Fruit fly (Drosophila melanogaster): Measurements from ENCODE around the gene CG13796.

The CG13796 gene

dm6 chr2L:7719387-7719786 is 13.1 kb downstream of the CG13796 start, which contains the start of gene CG13793:
CG13793 (minus strand) TSS chr2L:7719487.
- no peak for TF ChIP-seq Vsx2 (GFP tag; optimal IDR thresholded peaks at IDR 0.05; ENCODE audit: partially characterized antibody)
- no peak for TF ChIP-seq h (GFP tag; optimal IDR thresholded peaks at IDR 0.05)
- no peak for TF ChIP-seq usp (GFP tag; optimal IDR thresholded peaks at IDR 0.05)
- no peak for TF ChIP-seq sage (GFP tag; optimal IDR thresholded peaks at IDR 0.05)
- TF ChIP-seq Hr83 (GFP tag; optimal IDR thresholded peaks at IDR 0.05; ENCODE audit: poor library complexity, severe bottlenecking), result no peak
- no peak for TF ChIP-seq N (GFP tag; optimal IDR thresholded peaks at IDR 0.05)
- no peak for TF ChIP-seq ey (GFP tag; optimal IDR thresholded peaks at IDR 0.05)
- no peak for TF ChIP-seq Dfd (GFP tag; optimal IDR thresholded peaks at IDR 0.05)
- TF ChIP-seq GATAd (GFP tag; optimal IDR thresholded peaks at IDR 0.05), result no peak
- no peak for TF ChIP-seq psq (GFP tag; optimal IDR thresholded peaks at IDR 0.05)

dm6 chr2L:7716545-7716944 is 15.9 kb downstream of the CG13796 start, which contains the start of gene CG33296:
CG33296 (minus strand) TSS chr2L:7716645.
- no peak for TF ChIP-seq tai (GFP tag; optimal IDR thresholded peaks at IDR 0.05)
- no peak for TF ChIP-seq br (GFP tag; optimal IDR thresholded peaks at IDR 0.05)
- no peak for TF ChIP-seq OdsH (GFP tag; optimal IDR thresholded peaks at IDR 0.05)
- no peak for TF ChIP-seq dmrt93B (GFP tag; optimal IDR thresholded peaks at IDR 0.05)
- no peak for TF ChIP-seq jim (GFP tag; optimal IDR thresholded peaks at IDR 0.05)
- TF ChIP-seq dsf (GFP tag; optimal IDR thresholded peaks at IDR 0.05; ENCODE audit: borderline replicate concordance), result no peak
- no peak for TF ChIP-seq CG32264 (GFP tag; optimal IDR thresholded peaks at IDR 0.05)
- TF ChIP-seq Jra (GFP tag; optimal IDR thresholded peaks at IDR 0.05), result no peak
- no peak for TF ChIP-seq pan (optimal IDR thresholded peaks at IDR 0.05)

- TF ChIP-seq ey (GFP tag; optimal IDR thresholded peaks at IDR 0.05), result no peak
- TF ChIP-seq pan (optimal IDR thresholded peaks at IDR 0.05), result no peak
- TF ChIP-seq Sp1 (GFP tag; optimal IDR thresholded peaks at IDR 0.05), result no peak
- TF ChIP-seq Hr78 (GFP tag; optimal IDR thresholded peaks at IDR 0.05), result no peak
- TF ChIP-seq Hr83 (GFP tag; optimal IDR thresholded peaks at IDR 0.05; ENCODE audit: poor library complexity, severe bottlenecking), result no peak
- no peak for TF ChIP-seq fru (GFP tag; optimal IDR thresholded peaks at IDR 0.05)
- no peak for TF ChIP-seq N (GFP tag; optimal IDR thresholded peaks at IDR 0.05)
- TF ChIP-seq foxo (GFP tag; optimal IDR thresholded peaks at IDR 0.05), result no peak
- no peak for TF ChIP-seq jim (GFP tag; optimal IDR thresholded peaks at IDR 0.05)
Observed at dm6 chr2L:7711034-7711685, 21.3 kb downstream of the CG13796 start.

dm6 chr2L:7710580-7710979 is 21.9 kb downstream of the CG13796 start, which contains the start of gene Ntl:
Ntl (plus strand) TSS chr2L:7710880.
- TF ChIP-seq Dif (GFP tag; optimal IDR thresholded peaks at IDR 0.05; ENCODE audit: partially characterized antibody), result no peak
- TF ChIP-seq dl (GFP tag; optimal IDR thresholded peaks at IDR 0.05; ENCODE audit: insufficient read depth in 1 of 2, partially characterized antibody in 2 of 2), result no peak
- TF ChIP-seq GATAd (GFP tag; optimal IDR thresholded peaks at IDR 0.05), result no peak
- no peak for TF ChIP-seq OdsH (GFP tag; optimal IDR thresholded peaks at IDR 0.05)
- TF ChIP-seq sage (GFP tag; optimal IDR thresholded peaks at IDR 0.05), result no peak
- TF ChIP-seq ey (GFP tag; optimal IDR thresholded peaks at IDR 0.05), result no peak
- TF ChIP-seq pan (optimal IDR thresholded peaks at IDR 0.05), result no peak
- no peak for TF ChIP-seq CrebA (GFP tag; optimal IDR thresholded peaks at IDR 0.05; ENCODE audit: borderline replicate concordance)
- no peak for TF ChIP-seq br (GFP tag; optimal IDR thresholded peaks at IDR 0.05)
- no peak for TF ChIP-seq dmrt93B (GFP tag; optimal IDR thresholded peaks at IDR 0.05)
- no peak for TF ChIP-seq Abd-B (GFP tag; optimal IDR thresholded peaks at IDR 0.05)
- no peak for TF ChIP-seq Hnf4 (GFP tag; optimal IDR thresholded peaks at IDR 0.05)
- TF ChIP-seq psq (GFP tag; optimal IDR thresholded peaks at IDR 0.05), result no peak
- no peak for TF ChIP-seq sv (GFP tag; optimal IDR thresholded peaks at IDR 0.05)
- no peak for TF ChIP-seq tai (GFP tag; optimal IDR thresholded peaks at IDR 0.05)

- TF ChIP-seq woc (GFP tag; optimal IDR thresholded peaks at IDR 0.05) (peak; percentile 37), Rel (GFP tag; optimal IDR thresholded peaks at IDR 0.05) (no peak), Rel (tag; optimal IDR thresholded peaks at IDR 0.05) (no peak), jim (GFP tag; optimal IDR thresholded peaks at IDR 0.05) (no peak), GATAd (GFP tag; optimal IDR thresholded peaks at IDR 0.05) (no peak), Mio (GFP tag; optimal IDR thresholded peaks at IDR 0.05) (no peak), OdsH (GFP tag; optimal IDR thresholded peaks at IDR 0.05) (peak; percentile 79), Sp1 (GFP tag; optimal IDR thresholded peaks at IDR 0.05) (peak; percentile 77), N (GFP tag; optimal IDR thresholded peaks at IDR 0.05) (no peak), Myc (optimal IDR thresholded peaks at IDR 0.05) (no peak), CG9705 (GFP tag; optimal IDR thresholded peaks at IDR 0.05) (peak; percentile 42), sage (GFP tag; optimal IDR thresholded peaks at IDR 0.05) (no peak), psq (GFP tag; optimal IDR thresholded peaks at IDR 0.05) (peak; percentile 67), dl (GFP tag; optimal IDR thresholded peaks at IDR 0.05; ENCODE audit: insufficient read depth in 1 of 2, partially characterized antibody in 2 of 2) (no peak), foxo (GFP tag; optimal IDR thresholded peaks at IDR 0.05) (peak in 1 of 2 experiments; percentile 79), Hr83 (GFP tag; optimal IDR thresholded peaks at IDR 0.05; ENCODE audit: poor library complexity, severe bottlenecking) (no peak), Vsx2 (GFP tag; optimal IDR thresholded peaks at IDR 0.05; ENCODE audit: partially characterized antibody) (no peak), rgr (GFP tag; optimal IDR thresholded peaks at IDR 0.05) (peak; percentile 74), Dif (GFP tag; optimal IDR thresholded peaks at IDR 0.05; ENCODE audit: partially characterized antibody) (no peak), CG32264 (GFP tag; optimal IDR thresholded peaks at IDR 0.05) (peak; percentile 30), Jra (GFP tag; optimal IDR thresholded peaks at IDR 0.05) (peak; percentile 34), brk (GFP tag; optimal IDR thresholded peaks at IDR 0.05) (no peak), Dfd (GFP tag; optimal IDR thresholded peaks at IDR 0.05) (no peak), h (GFP tag; optimal IDR thresholded peaks at IDR 0.05) (peak; percentile 77), br (GFP tag; optimal IDR thresholded peaks at IDR 0.05) (peak; percentile 84), fru (GFP tag; optimal IDR thresholded peaks at IDR 0.05) (peak; percentile 79), ey (GFP tag; optimal IDR thresholded peaks at IDR 0.05) (peak; percentile 82)
Observed at dm6 chr2L:7703534-7703933, 28.9 kb downstream of the CG13796 start.
